Fruit fly (Drosophila melanogaster): ENCODE results near the gene rdgA.

Gene rdgA

DNA sequence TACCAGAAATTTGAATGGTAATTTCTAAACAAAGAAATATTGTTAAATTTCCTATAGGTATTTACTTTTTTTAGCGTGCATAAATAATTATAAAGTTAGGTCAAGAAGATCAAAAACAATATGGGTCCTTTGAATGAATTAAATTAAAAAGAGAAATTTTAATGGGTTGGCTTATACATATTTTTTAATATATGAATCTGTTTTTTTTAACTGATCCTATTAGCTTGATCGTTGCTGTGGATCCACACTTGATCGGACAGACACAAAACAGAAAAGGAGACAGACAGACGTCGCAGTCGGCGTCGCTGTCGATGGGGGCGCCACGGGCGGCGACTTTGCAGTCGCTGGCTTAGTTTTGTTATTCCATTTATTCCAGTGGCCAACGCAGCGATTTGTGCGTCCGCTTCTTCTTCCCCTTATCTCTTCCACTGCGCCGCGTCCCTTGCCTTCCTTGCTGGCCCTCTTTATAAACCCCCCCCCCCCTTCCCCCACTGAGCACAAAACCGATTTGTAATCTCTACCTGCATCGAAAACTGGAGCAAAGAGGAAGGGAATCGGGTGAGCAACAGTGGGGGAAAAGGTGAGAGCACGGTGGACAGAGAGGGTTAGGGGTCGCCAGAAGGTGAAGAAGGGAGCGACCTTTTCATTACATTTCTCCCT is 141.0 kb downstream of the rdgA start (continued):
- peak; percentile 48; the same call in 1 of the 3 replicates for TF ChIP-seq ci (GFP tag; IDR thresholded peaks at IDR 0.05)
- TF ChIP-seq NC2α (GFP tag; optimal IDR thresholded peaks at IDR 0.05): no peak
- TF ChIP-seq MBD-R2 (GFP tag; IDR thresholded peaks at IDR 0.05): no peak
- no peak for TF ChIP-seq ERR (GFP tag; optimal IDR thresholded peaks at IDR 0.05)
- TF ChIP-seq CG2199 (GFP tag; IDR thresholded peaks at IDR 0.05): no peak
- no peak for TF ChIP-seq p53 (GFP tag; optimal IDR thresholded peaks at IDR 0.05)
- peak; percentile 29; the same call in 1 of the 2 replicates for TF ChIP-seq ranshi (GFP tag; IDR thresholded peaks at IDR 0.05)
- peak; percentile 75 for TF ChIP-seq CG14710 (tag; optimal IDR thresholded peaks at IDR 0.05)
- TF ChIP-seq CG3847 (GFP tag; IDR thresholded peaks at IDR 0.05): peak; percentile 8; the same call in 1 of the 2 replicates
- no peak for TF ChIP-seq seq (GFP tag; IDR thresholded peaks at IDR 0.05)
- TF ChIP-seq CG4820 (GFP tag; optimal IDR thresholded peaks at IDR 0.05): peak; percentile 31
- peak; percentile 51 for TF ChIP-seq CG13775 (GFP tag; optimal IDR thresholded peaks at IDR 0.05)
- TF ChIP-seq CG4424 (GFP tag; optimal IDR thresholded peaks at IDR 0.05): peak; percentile 67
- peak; percentile 59 for TF ChIP-seq CG9437 (GFP tag; optimal IDR thresholded peaks at IDR 0.05)
- TF ChIP-seq CG11560 (tag; IDR thresholded peaks at IDR 0.05): no peak
- TF ChIP-seq CG5180 (GFP tag; optimal IDR thresholded peaks at IDR 0.05): peak; percentile 14
- TF ChIP-seq CG17328 (GFP tag; IDR thresholded peaks at IDR 0.05): peak; percentile 60; the same call in 1 of the 2 replicates
- peak; percentile 78 for TF ChIP-seq row (GFP tag; IDR thresholded peaks at IDR 0.05)
- TF ChIP-seq CG11093 (GFP tag; IDR thresholded peaks at IDR 0.05): peak; percentile 44; the same call in 1 of the 3 replicates
- TF ChIP-seq CG12769 (tag; optimal IDR thresholded peaks at IDR 0.05): peak; percentile 33
- no peak for TF ChIP-seq corto (GFP tag; optimal IDR thresholded peaks at IDR 0.05)
- TF ChIP-seq sqz (GFP tag; optimal IDR thresholded peaks at IDR 0.05): peak; percentile 63
- 0 out of 2 replicates have a peak, but pooled peaks have one; percentile 28 for TF ChIP-seq CG4360 (GFP tag; IDR thresholded peaks at IDR 0.05)
- TF ChIP-seq ac (GFP tag; optimal IDR thresholded peaks at IDR 0.05): peak; percentile 29
- TF ChIP-seq CG9817 (tag; optimal IDR thresholded peaks at IDR 0.05): peak; percentile 12
- TF ChIP-seq Dek (tag; optimal IDR thresholded peaks at IDR 0.05): peak; percentile 36
- TF ChIP-seq kay (GFP tag; optimal IDR thresholded peaks at IDR 0.05): no peak
- TF ChIP-seq CG18599 (GFP tag; optimal IDR thresholded peaks at IDR 0.05): peak; percentile 1
- TF ChIP-seq nau (GFP tag; optimal IDR thresholded peaks at IDR 0.05): no peak
- TF ChIP-seq CG12299 (tag; optimal IDR thresholded peaks at IDR 0.05): peak; percentile 44
- TF ChIP-seq CG8290 (GFP tag; optimal IDR thresholded peaks at IDR 0.05): peak; percentile 46
- TF ChIP-seq CG8290 (tag; optimal IDR thresholded peaks at IDR 0.05): no peak
- TF ChIP-seq nerfin-1 (tag; optimal IDR thresholded peaks at IDR 0.05): peak; percentile 72
- TF ChIP-seq CG8089 (GFP tag; optimal IDR thresholded peaks at IDR 0.05): no peak
- TF ChIP-seq CG7271 (tag; optimal IDR thresholded peaks at IDR 0.05): peak; percentile 3
- TF ChIP-seq chif (GFP tag; optimal IDR thresholded peaks at IDR 0.05): peak in 1 of 2 experiments; percentile 37
- TF ChIP-seq CG4707 (GFP tag; optimal IDR thresholded peaks at IDR 0.05): peak; percentile 13
- TF ChIP-seq ind (GFP tag; optimal IDR thresholded peaks at IDR 0.05): peak; percentile 34
- TF ChIP-seq CG17912 (GFP tag; optimal IDR thresholded peaks at IDR 0.05): no peak
- 0 out of 3 replicates have a peak, but pooled peaks have one; percentile 65 for TF ChIP-seq CG11695 (GFP tag; IDR thresholded peaks at IDR 0.05)
- TF ChIP-seq CG34376 (GFP tag; optimal IDR thresholded peaks at IDR 0.05): no peak
- no peak for TF ChIP-seq CkIIα-i1 (GFP tag; IDR thresholded peaks at IDR 0.05)
- no peak for TF ChIP-seq D (optimal IDR thresholded peaks at IDR 0.05)
- peak; percentile 73 for TF ChIP-seq D (GFP tag; optimal IDR thresholded peaks at IDR 0.05)
- no peak for TF ChIP-seq CG10274 (GFP tag; optimal IDR thresholded peaks at IDR 0.05)
- no peak for TF ChIP-seq cg (GFP tag; optimal IDR thresholded peaks at IDR 0.05)
- no peak for TF ChIP-seq zf30C (GFP tag; optimal IDR thresholded peaks at IDR 0.05)
- TF ChIP-seq CG33557 (GFP tag; optimal IDR thresholded peaks at IDR 0.05): peak; percentile 88
- TF ChIP-seq Nf-YA (GFP tag; IDR thresholded peaks at IDR 0.05): no peak
- no peak for TF ChIP-seq aop (GFP tag; IDR thresholded peaks at IDR 0.05)

Data from whole organism, embryonic.